Fruit fly (Drosophila melanogaster) whole organism, prepupa: ENCODE results near the gene Pp4-19C.

Source experiments
- CG16779 ChIP-seq: fragments of 200-800 bp; sonication (Bioruptor generic); optimal IDR thresholded peaks from 3 replicates; lab custom pipeline; 2017; ENCODE audit warnings: missing biosample characterization, mild to moderate bottlenecking, missing genetic modification characterization
- CG7368 ChIP-seq: fragments of 200-800 bp; sonication (Bioruptor generic); optimal IDR thresholded peaks from 3 replicates; lab custom pipeline; 2016; ENCODE audit warnings: missing biosample characterization, missing genetic modification characterization
- OdsH ChIP-seq: fragments of 200-800 bp; sonication (Bioruptor generic); optimal IDR thresholded peaks from 3 replicates; lab custom pipeline; 2016; ENCODE audit warnings: missing biosample characterization, missing genetic modification characterization
- Sox102F ChIP-seq: fragments of 200-800 bp; sonication (Bioruptor generic); optimal IDR thresholded peaks from 2 replicates; lab custom pipeline; 2016; ENCODE audit warnings: missing biosample characterization, mild to moderate bottlenecking, missing genetic modification characterization
- dac ChIP-seq: fragments of 200-800 bp; sonication (Bioruptor generic); optimal IDR thresholded peaks from 2 replicates; lab custom pipeline; 2017; ENCODE audit warnings: missing biosample characterization, mild to moderate bottlenecking, missing genetic modification characterization
- fkh ChIP-seq: fragments of 200-800 bp; sonication (Bioruptor generic); optimal IDR thresholded peaks from 3 replicates; lab custom pipeline; 2017; ENCODE audit warnings: missing biosample characterization, mild to moderate bottlenecking, missing genetic modification characterization, moderate library complexity
- pdm3 ChIP-seq: fragments of 200-800 bp; sonication (Bioruptor generic); optimal IDR thresholded peaks from 3 replicates; lab custom pipeline; 2016; ENCODE audit warnings: missing biosample characterization, missing genetic modification characterization

- TF ChIP-seq CG7368 (GFP tag; lab: Kevin White, UChicago): peak; percentile 77
- peak; percentile 78 for TF ChIP-seq OdsH
- no peak for TF ChIP-seq CG16779
- TF ChIP-seq fkh: no peak
- peak; percentile 83 for TF ChIP-seq Sox102F (GFP tag; lab: Kevin White, UChicago)
- peak; percentile 49 for TF ChIP-seq dac (GFP tag; lab: Kevin White, UChicago)
- peak; percentile 85 for TF ChIP-seq pdm3 (GFP tag; lab: Kevin White, UChicago)
These were observed 5.8 kb upstream of the Pp4-19C start, which contains the start of the genes CG11710 and mal for dm6 chrX:20429482-20430204.
